Worm (Caenorhabditis elegans): ENCODE measurements around the gene R07E3.4.

ce11 chrX:10319653-10320052 lies 13.5 kb downstream of the R07E3.4 start:
- no peak for TF ChIP-seq tra-4 (tag; optimal IDR thresholded peaks at IDR 0.05)
- TF ChIP-seq ceh-13 (GFP tag; optimal IDR thresholded peaks at IDR 0.05) = no peak
- no peak for TF ChIP-seq B0310.2 (tag; optimal IDR thresholded peaks at IDR 0.05)
- no peak for TF ChIP-seq flt-1 (GFP tag; IDR thresholded peaks at IDR 0.05)
- TF ChIP-seq ceh-36 (tag; optimal IDR thresholded peaks at IDR 0.05) = no peak
- TF ChIP-seq hmbx-1 (tag; optimal IDR thresholded peaks at IDR 0.05) = no peak
- no peak for TF ChIP-seq pes-1 (GFP tag; IDR thresholded peaks at IDR 0.05)
- no peak for TF ChIP-seq tbx-37 (GFP tag; conservative IDR thresholded peaks at IDR 0.05)
- TF ChIP-seq F13C5.2 (tag; optimal IDR thresholded peaks at IDR 0.05) = no peak
- TF ChIP-seq ama-1 (optimal IDR thresholded peaks at IDR 0.05) = no peak
- TF ChIP-seq hmg-4 (GFP tag; optimal IDR thresholded peaks at IDR 0.05) = no peak
- TF ChIP-seq tbx-11 (GFP tag; IDR thresholded peaks at IDR 0.05) = no peak
- no peak for TF ChIP-seq ets-7 (tag; optimal IDR thresholded peaks at IDR 0.05)

Measured in whole organism, early embryonic.